Worm (Caenorhabditis elegans) whole organism, early embryonic: ENCODE results near the gene apc-17.

ENCODE experiments used
- B0310.2 ChIP-seq: sonication (generic microtip); optimal IDR thresholded peaks from 2 replicates; lab custom pipeline; 2016; ENCODE audit warnings: mild to moderate bottlenecking, missing genetic modification characterization, missing compliant biosample characterization
- F13C5.2 ChIP-seq: sonication (generic microtip); optimal IDR thresholded peaks from 2 replicates; lab custom pipeline; 2017; ENCODE audit warnings: mild to moderate bottlenecking, missing genetic modification characterization, inconsistent platforms, missing compliant biosample characterization
- ama-1 ChIP-seq: fragments of 150-350 bp; optimal IDR thresholded peaks from 2 replicates; lab custom pipeline; 2014
- ceh-13 ChIP-seq: fragments of 200-800 bp; sonication (Bioruptor generic); optimal IDR thresholded peaks from 2 replicates; lab custom pipeline; 2018; ENCODE audit warnings: mild to moderate bottlenecking, missing genetic modification characterization, missing compliant biosample characterization
- ceh-36 ChIP-seq: sonication (generic microtip); optimal IDR thresholded peaks from 2 replicates; lab custom pipeline; 2016; ENCODE audit warnings: missing genetic modification characterization, inconsistent platforms, missing compliant biosample characterization
- flt-1 ChIP-seq: fragments of 200-800 bp; sonication (Bioruptor generic); IDR thresholded peaks from 2 replicates; pipeline ENCODE4 v1.3.6; 2022; ENCODE audit warnings: missing genetic modification characterization, missing compliant biosample characterization
- hmbx-1 ChIP-seq: sonication (generic microtip); optimal IDR thresholded peaks from 2 replicates; lab custom pipeline; 2016; ENCODE audit warnings: mild to moderate bottlenecking, missing genetic modification characterization, missing compliant biosample characterization
- hmg-4 ChIP-seq: fragments of 200-800 bp; sonication (Bioruptor generic); optimal IDR thresholded peaks from 2 replicates; lab custom pipeline; 2018; ENCODE audit warnings: mild to moderate bottlenecking, missing genetic modification characterization, missing compliant biosample characterization
- scrt-1 ChIP-seq: fragments of 200-800 bp; sonication (Bioruptor generic); IDR thresholded peaks from 2 replicates; pipeline ENCODE4 v1.3.6; 2022; ENCODE audit warnings: missing genetic modification characterization, missing compliant biosample characterization
- sea-1 ChIP-seq: fragments of 200-800 bp; sonication (Bioruptor generic); conservative IDR thresholded peaks from 2 replicates; pipeline ENCODE4 v1.3.6; 2022; ENCODE audit warnings: missing genetic modification characterization, missing compliant biosample characterization
- tbx-11 ChIP-seq: fragments of 200-800 bp; sonication (Bioruptor generic); IDR thresholded peaks from 2 replicates; pipeline ENCODE4 v1.3.6; 2022; ENCODE audit warnings: missing genetic modification characterization, missing compliant biosample characterization

- TF ChIP-seq B0310.2 (tag; lab: Kevin White, UChicago), result no peak
- peak; percentile 4 for TF ChIP-seq ceh-13 (GFP tag; lab: Kevin White, UChicago)
- peak; percentile 73 for TF ChIP-seq ceh-36
- no peak for TF ChIP-seq ama-1 (lab: Kevin White, UChicago)
- 0 out of 2 replicates have a peak, but pooled peaks have one; percentile 44 for TF ChIP-seq tbx-11 (GFP tag; lab: Robert Waterston, UW)
- TF ChIP-seq flt-1, result peak; percentile 62; the same call in 1 of the 2 replicates
- TF ChIP-seq hmg-4 (GFP tag; lab: Kevin White, UChicago), result no peak
- TF ChIP-seq sea-1, result peak; percentile 73; the same call in 1 of the 2 replicates
- TF ChIP-seq scrt-1 (GFP tag; lab: Robert Waterston, UW), result peak; percentile 70
- no peak for TF ChIP-seq F13C5.2 (tag; lab: Kevin White, UChicago)
- no peak for TF ChIP-seq hmbx-1 (tag; lab: Kevin White, UChicago)
Measured at ce11 chrII:11157660-11158059, 49.7 kb downstream of the apc-17 start.
